Worm (Caenorhabditis elegans): ENCODE results near the gene C35A5.3.

DNA sequence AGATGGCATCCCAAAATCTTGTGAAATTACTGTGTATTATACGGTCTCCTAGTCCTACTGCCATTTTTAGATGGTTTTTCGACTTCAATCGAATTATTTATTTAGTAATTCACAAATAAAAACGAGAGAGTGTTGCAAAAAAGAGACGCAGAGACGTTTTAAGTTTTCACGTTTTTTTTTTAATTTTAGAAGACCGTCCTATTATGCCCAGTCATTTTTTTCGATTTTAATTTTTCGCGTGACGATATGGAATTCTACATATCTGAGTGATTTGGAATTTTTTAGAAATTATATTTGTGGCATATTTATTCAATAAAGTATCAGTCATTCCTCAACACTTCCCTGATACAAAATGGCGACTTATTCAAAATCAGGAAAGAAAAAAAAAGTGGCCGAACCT, 4.5 kb downstream of the C35A5.3 start, which contains the start of gene C35A5.4:
- TF ChIP-seq fkh-10 (GFP tag; optimal IDR thresholded peaks at IDR 0.05), result no peak
- no peak for TF ChIP-seq ceh-16 (tag; optimal IDR thresholded peaks at IDR 0.05)
- TF ChIP-seq elt-2 (tag; optimal IDR thresholded peaks at IDR 0.05), result no peak

Data from whole organism, L3 larva.